Worm (Caenorhabditis elegans) whole organism, L1 larva: ENCODE measurements around the gene ckr-2.

Experiments used
- C16A3.4 ChIP-seq: fragments of 150-350 bp; optimal IDR thresholded peaks from 2 replicates; lab custom pipeline; 2014; ENCODE audit warnings: missing biosample characterization, missing genetic modification characterization
- ceh-63 ChIP-seq: fragments of 200-800 bp; sonication (Bioruptor generic); optimal IDR thresholded peaks from 2 replicates; lab custom pipeline; 2018; ENCODE audit warnings: mild to moderate bottlenecking, missing genetic modification characterization, missing compliant biosample characterization
- dpl-1 ChIP-seq, 3 experiments: fragments of 150-350 bp in 2 of 3; sonication (generic microtip) in 1 of 3; optimal IDR thresholded peaks; 2 replicates each; lab custom pipeline; 2014 to 2017; ENCODE audit warnings: missing biosample characterization in 3 of 3, missing genetic modification characterization in 3 of 3, missing genetic modification reagents in 3 of 3
- dsc-1 ChIP-seq: sonication (generic microtip); optimal IDR thresholded peaks from 2 replicates; lab custom pipeline; 2016; ENCODE audit warnings: mild to moderate bottlenecking, missing genetic modification characterization, missing compliant biosample characterization
- efl-1 ChIP-seq, 4 experiments: fragments of 150-350 bp; optimal IDR thresholded peaks in 3 of 4; peaks in 1 of 4; 1 replicate in 1 of 4; 2 replicates in 3 of 4; lab custom pipeline; 2014; ENCODE audit warnings: missing biosample characterization in 2 of 4, missing genetic modification characterization in 2 of 4, missing genetic modification reagents in 2 of 4
- efl-3 ChIP-seq: fragments of 200-800 bp; sonication (Bioruptor generic); optimal IDR thresholded peaks from 2 replicates; lab custom pipeline; 2018; ENCODE audit warnings: mild to moderate bottlenecking, missing genetic modification characterization, missing compliant biosample characterization
- egl-13 ChIP-seq: sonication (generic microtip); optimal IDR thresholded peaks from 2 replicates; lab custom pipeline; 2016; ENCODE audit warnings: missing genotype, missing genetic modification reagents, missing genetic modification characterization, missing compliant biosample characterization
- elt-3 ChIP-seq, 6 experiments: fragments of 150-350 bp in 1 of 6; sonication (generic microtip); optimal IDR thresholded peaks; 2 replicates each; lab custom pipeline; 2017 to 2018; ENCODE audit warnings: missing biosample characterization in 6 of 6, missing genetic modification characterization in 6 of 6, inconsistent platforms in 1 of 6
- fkh-10 ChIP-seq: sonication (generic microtip); optimal IDR thresholded peaks from 2 replicates; lab custom pipeline; 2017; ENCODE audit warnings: missing biosample characterization, missing genetic modification reagents, missing genetic modification characterization
- fkh-8 ChIP-seq: sonication (generic microtip); optimal IDR thresholded peaks from 2 replicates; lab custom pipeline; 2016; ENCODE audit warnings: mild to moderate bottlenecking, missing genetic modification characterization, missing compliant biosample characterization
- grh-1 ChIP-seq: fragments of 200-800 bp; sonication (Bioruptor generic); IDR thresholded peaks from 2 replicates; pipeline ENCODE4 v1.3.6; 2022; ENCODE audit warnings: missing genetic modification reagents, missing genetic modification characterization, missing compliant biosample characterization
- hlh-4 ChIP-seq: sonication (generic microtip); optimal IDR thresholded peaks from 2 replicates; lab custom pipeline; 2016; ENCODE audit warnings: mild to moderate bottlenecking, missing genetic modification characterization, missing compliant biosample characterization
- irx-1 ChIP-seq: sonication (generic microtip); optimal IDR thresholded peaks from 2 replicates; lab custom pipeline; 2016; ENCODE audit warnings: missing genetic modification characterization, missing compliant biosample characterization
- lin-14 ChIP-seq: fragments of 200-800 bp; sonication (Bioruptor generic); optimal IDR thresholded peaks from 2 replicates; lab custom pipeline; 2018; ENCODE audit warnings: mild to moderate bottlenecking, missing genetic modification characterization, moderate library complexity, missing compliant biosample characterization
- lin-15B ChIP-seq: fragments of 150-350 bp; sonication (generic microtip); optimal IDR thresholded peaks from 3 replicates; lab custom pipeline; 2014; ENCODE audit warnings: missing biosample characterization, missing genetic modification characterization
- lin-35 ChIP-seq, 2 experiments: fragments of 150-350 bp; optimal IDR thresholded peaks; 2 replicates each; lab custom pipeline; 2014; ENCODE audit warnings: missing biosample characterization in 2 of 2, missing genetic modification characterization in 2 of 2, missing genetic modification reagents in 2 of 2
- lir-3 ChIP-seq: sonication (generic microtip); optimal IDR thresholded peaks from 2 replicates; lab custom pipeline; 2016; ENCODE audit warnings: mild to moderate bottlenecking, missing genetic modification characterization, moderate library complexity, missing compliant biosample characterization; ENCODE audit not compliant: poor library complexity
- mab-9 ChIP-seq: fragments of 200-800 bp; sonication (Bioruptor generic); IDR thresholded peaks from 2 replicates; pipeline ENCODE4 v1.3.6; 2022; ENCODE audit warnings: missing genetic modification reagents, missing genetic modification characterization, missing compliant biosample characterization
- nhr-12 ChIP-seq: sonication (generic microtip); optimal IDR thresholded peaks from 2 replicates; lab custom pipeline; 2017; ENCODE audit warnings: missing biosample characterization, missing genetic modification characterization
- nhr-19 ChIP-seq: fragments of 200-800 bp; sonication (Bioruptor generic); conservative IDR thresholded peaks from 2 replicates; pipeline ENCODE4 v1.3.6; 2022; ENCODE audit warnings: missing genetic modification characterization, missing compliant biosample characterization
- nhr-20 ChIP-seq: sonication (generic microtip); optimal IDR thresholded peaks from 2 replicates; lab custom pipeline; 2016; ENCODE audit warnings: mild to moderate bottlenecking, missing genetic modification characterization, missing compliant biosample characterization
- nhr-71 ChIP-seq: sonication (generic microtip); optimal IDR thresholded peaks from 2 replicates; lab custom pipeline; 2016; ENCODE audit warnings: mild to moderate bottlenecking, missing genetic modification characterization, moderate library complexity, missing compliant biosample characterization
- nhr-77 ChIP-seq: fragments of 150-350 bp; optimal IDR thresholded peaks from 2 replicates; lab custom pipeline; 2014; ENCODE audit warnings: missing biosample characterization, missing genetic modification characterization
- nhr-90 ChIP-seq: sonication (generic microtip); optimal IDR thresholded peaks from 2 replicates; lab custom pipeline; 2016; ENCODE audit warnings: mild to moderate bottlenecking, missing genetic modification characterization, missing compliant biosample characterization; ENCODE audit not compliant: poor library complexity
- pqm-1 ChIP-seq: sonication (generic microtip); optimal IDR thresholded peaks from 3 replicates; lab custom pipeline; 2017; ENCODE audit warnings: missing biosample characterization, missing genetic modification characterization
- skn-1 ChIP-seq: fragments of 150-350 bp; optimal IDR thresholded peaks from 2 replicates; lab custom pipeline; 2014; ENCODE audit warnings: missing biosample characterization, missing genetic modification characterization
- snpc-4 ChIP-seq: fragments of 150-350 bp; optimal IDR thresholded peaks from 2 replicates; lab custom pipeline; 2014; ENCODE audit warnings: missing biosample characterization, missing genetic modification characterization
- sup-37 ChIP-seq: fragments of 200-800 bp; sonication (Bioruptor generic); optimal IDR thresholded peaks from 2 replicates; lab custom pipeline; 2018; ENCODE audit warnings: mild to moderate bottlenecking, missing genetic modification characterization, missing compliant biosample characterization
- tlp-1 ChIP-seq: fragments of 150-350 bp; optimal IDR thresholded peaks from 2 replicates; lab custom pipeline; 2014; ENCODE audit warnings: missing biosample characterization, missing genetic modification characterization
- unc-30 ChIP-seq: sonication (generic microtip); optimal IDR thresholded peaks from 2 replicates; lab custom pipeline; 2017; ENCODE audit warnings: missing biosample characterization, missing genetic modification characterization
- unc-62 ChIP-seq: fragments of 150-350 bp; optimal IDR thresholded peaks from 2 replicates; lab custom pipeline; 2014; ENCODE audit warnings: missing biosample characterization, missing genetic modification reagents, missing genetic modification characterization
- unc-98 ChIP-seq: fragments of 200-800 bp; sonication (Bioruptor generic); IDR thresholded peaks from 2 replicates; pipeline ENCODE4 v1.3.6; 2022; ENCODE audit warnings: missing genetic modification characterization, missing compliant biosample characterization
- zag-1 ChIP-seq: fragments of 150-350 bp; optimal IDR thresholded peaks from 2 replicates; lab custom pipeline; 2014; ENCODE audit warnings: missing biosample characterization, missing genetic modification characterization
- zip-4 ChIP-seq: fragments of 200-800 bp; sonication (Bioruptor generic); optimal IDR thresholded peaks from 2 replicates; lab custom pipeline; 2018; ENCODE audit warnings: mild to moderate bottlenecking, missing genetic modification characterization, moderate library complexity, missing compliant biosample characterization
- ztf-11 ChIP-seq, 2 experiments: sonication (generic microtip); optimal IDR thresholded peaks; 2 replicates each; lab custom pipeline; 2016 to 2017; ENCODE audit warnings: missing genetic modification characterization in 2 of 2, missing biosample characterization in 1 of 2, missing compliant biosample characterization in 1 of 2

The ckr-2 gene

ce11 chrIII:2013156-2013854 is 8.1 kb downstream of the ckr-2 start:
- TF ChIP-seq irx-1 (tag; lab: Kevin White, UChicago) = no peak
- no peak for TF ChIP-seq nhr-77 (tag; lab: Kevin White, UChicago)
- no peak for TF ChIP-seq ceh-63 (GFP tag; lab: Kevin White, UChicago)
- TF ChIP-seq unc-62 (GFP tag; lab: Kevin White, UChicago) = no peak
- no peak for TF ChIP-seq unc-98 (GFP tag; lab: Robert Waterston, UW)
- TF ChIP-seq egl-13 = no peak
- no peak for TF ChIP-seq fkh-8 (tag; lab: Kevin White, UChicago)
- TF ChIP-seq snpc-4 (tag; lab: Kevin White, UChicago) = no peak
- no peak for TF ChIP-seq efl-3 (GFP tag; lab: Kevin White, UChicago)
- no peak for TF ChIP-seq nhr-20 (tag; lab: Kevin White, UChicago)

- TF ChIP-seq fkh-8 (tag; lab: Kevin White, UChicago) (no peak), lin-14 (GFP tag; lab: Kevin White, UChicago) (no peak), lir-3 (no peak), sup-37 (no peak), grh-1 (GFP tag; lab: Robert Waterston, UW) (no peak), zag-1 (tag; lab: Kevin White, UChicago) (no peak), efl-3 (GFP tag; lab: Kevin White, UChicago) (no peak), fkh-10 (GFP tag; lab: Kevin White, UChicago) (no peak), mab-9 (no peak), zip-4 (GFP tag; lab: Kevin White, UChicago) (no peak), dsc-1 (tag; lab: Kevin White, UChicago) (no peak), lin-35 (GFP tag; optimal IDR thresholded peaks at IDR 0.05; lab: Kevin White, UChicago) (no peak), skn-1 (tag; lab: Kevin White, UChicago) (no peak), dpl-1 (GFP tag; optimal IDR thresholded peaks at IDR 0.05; lab: Kevin White, UChicago) (no peak), tlp-1 (no peak), nhr-71 (no peak)
Measured at ce11 chrIII:2012561-2012960, 8.8 kb downstream of the ckr-2 start.

DNA sequence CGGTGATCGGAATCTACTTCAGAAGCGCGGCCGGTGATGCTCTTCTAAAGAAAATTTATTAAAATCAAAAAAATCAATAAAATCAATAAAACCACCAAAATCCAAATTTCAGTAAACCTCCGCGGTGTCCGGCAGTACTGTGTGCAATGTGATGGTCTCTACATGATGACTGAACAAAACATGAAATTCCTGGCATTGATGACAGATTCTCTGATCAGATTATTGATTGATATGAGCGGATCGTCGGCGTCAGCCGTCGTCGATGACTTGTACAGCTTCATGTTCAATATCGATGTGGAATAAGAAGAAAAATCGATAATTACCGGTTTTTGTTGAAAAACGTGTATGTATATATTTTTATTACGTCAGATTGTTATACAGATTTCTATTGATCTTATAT is 12.5 kb downstream of the ckr-2 start:
- no peak for TF ChIP-seq efl-1 (optimal IDR thresholded peaks at IDR 0.05; lab: Kevin White, UChicago)
- peak in 1 of 2 experiments; percentile 72 for TF ChIP-seq efl-1 (GFP tag; optimal IDR thresholded peaks at IDR 0.05 in 1 of 2; lab: Kevin White, UChicago)
- TF ChIP-seq lin-35 (GFP tag; optimal IDR thresholded peaks at IDR 0.05; lab: Kevin White, UChicago) = no peak

DNA sequence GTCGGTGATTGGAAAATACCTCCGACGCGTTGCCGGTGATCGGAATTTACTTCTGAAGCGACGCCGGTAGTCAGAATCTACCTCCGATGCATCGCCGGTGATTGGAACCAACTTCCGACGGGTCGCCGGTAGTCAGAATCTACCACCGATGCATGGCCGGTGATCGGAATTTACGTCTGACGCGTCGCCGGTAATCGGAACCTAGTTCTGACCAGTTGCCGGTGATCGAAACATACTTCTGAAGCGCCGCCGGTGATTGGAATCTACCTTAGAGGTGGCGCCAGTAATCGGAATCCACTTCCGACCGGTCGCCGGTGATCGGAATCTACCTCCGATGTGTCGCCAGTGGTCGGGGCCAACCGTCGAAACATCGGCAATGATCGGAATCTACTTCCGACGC is 13.1 kb downstream of the ckr-2 start:
- no peak for TF ChIP-seq pqm-1 (tag; lab: Kevin White, UChicago)
- no peak for TF ChIP-seq unc-30 (tag; lab: Kevin White, UChicago)
- TF ChIP-seq mab-9 = no peak
- no peak for TF ChIP-seq nhr-90 (tag; lab: Kevin White, UChicago)
- no peak for TF ChIP-seq irx-1 (tag; lab: Kevin White, UChicago)
- TF ChIP-seq fkh-10 (GFP tag; lab: Kevin White, UChicago) = no peak
- no peak for TF ChIP-seq nhr-19
- TF ChIP-seq C16A3.4 = no peak
- TF ChIP-seq unc-98 (GFP tag; lab: Robert Waterston, UW) = no peak
- no peak for TF ChIP-seq lin-15B (tag; lab: Kevin White, UChicago)
- TF ChIP-seq hlh-4 (tag; lab: Kevin White, UChicago) = no peak
- no peak for TF ChIP-seq lin-35 (GFP tag; optimal IDR thresholded peaks at IDR 0.05; lab: Kevin White, UChicago)
- TF ChIP-seq nhr-12 (tag; lab: Kevin White, UChicago) = no peak
- TF ChIP-seq elt-3 (tag; optimal IDR thresholded peaks at IDR 0.05; lab: Kevin White, UChicago) = no peak
- TF ChIP-seq ztf-11 (tag; optimal IDR thresholded peaks at IDR 0.05; lab: Kevin White, UChicago) = no peak
- TF ChIP-seq fkh-8 (tag; lab: Kevin White, UChicago) = no peak
